Fruit fly (Drosophila melanogaster): ENCODE results near the gene CG31431.

DNA sequence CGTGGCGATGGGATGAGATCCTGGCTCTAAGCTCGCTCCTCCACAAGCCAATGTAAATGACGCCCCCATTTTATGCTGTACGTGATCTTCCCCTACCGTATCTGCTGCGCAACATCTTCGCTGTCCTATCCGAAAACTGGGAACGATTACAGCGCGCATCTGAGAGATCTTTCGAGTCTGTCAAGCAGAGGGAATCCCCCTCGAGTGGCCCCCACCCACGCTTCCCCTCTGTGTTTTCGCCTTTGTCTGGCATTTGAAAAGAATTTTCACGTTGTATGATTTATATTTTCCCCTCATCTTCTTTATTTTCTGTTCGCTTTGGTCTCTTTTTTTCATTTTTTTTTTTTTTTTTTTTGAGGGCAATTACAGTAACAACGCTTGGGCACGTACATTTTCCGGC is 23.0 kb upstream of the CG31431 start:
- no peak for TF ChIP-seq Lpt (GFP tag; optimal IDR thresholded peaks at IDR 0.05)
- TF ChIP-seq CG8119 (GFP tag; IDR thresholded peaks at IDR 0.05) = peak; percentile 19; the same call in 1 of the 3 replicates
- TF ChIP-seq fd59A (GFP tag; optimal IDR thresholded peaks at IDR 0.05) = no peak
- no peak for TF ChIP-seq pdm3 (GFP tag; optimal IDR thresholded peaks at IDR 0.05)
- no peak for TF ChIP-seq CG8632 (GFP tag; optimal IDR thresholded peaks at IDR 0.05)
- no peak for TF ChIP-seq Gug (GFP tag; IDR thresholded peaks at IDR 0.05)

Data from whole organism, prepupa.